Fruit fly (Drosophila melanogaster): ENCODE data around the gene LManI.

Gene LManI

DNA sequence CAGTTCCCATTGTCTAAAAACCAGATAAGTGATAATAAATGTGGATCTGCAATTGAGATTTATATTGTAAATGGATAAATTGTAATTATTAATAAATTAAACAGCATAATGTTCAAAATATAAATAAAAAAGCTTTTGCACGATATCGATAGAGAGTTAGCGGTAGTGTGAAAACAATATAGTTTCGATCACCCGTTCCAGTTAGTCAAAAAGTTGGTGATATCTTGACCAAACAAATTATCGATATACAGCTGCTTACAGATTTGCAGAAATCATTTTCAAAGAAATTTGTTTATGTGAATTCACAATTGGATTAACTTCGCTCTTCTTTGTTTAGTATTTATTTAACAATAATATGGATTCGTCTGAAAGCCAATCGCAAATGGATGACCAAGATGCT is 17.9 kb downstream of the LManI start, which contains the start of gene Nse4 (continued):
- TF ChIP-seq CG9437 (GFP tag; optimal IDR thresholded peaks at IDR 0.05) (no peak), Lpt (GFP tag; optimal IDR thresholded peaks at IDR 0.05) (no peak), CG11560 (tag; IDR thresholded peaks at IDR 0.05) (no peak), CG13287 (GFP tag; IDR thresholded peaks at IDR 0.05; ENCODE audit: partially characterized antibody) (peak; percentile 86), Asciz (GFP tag; optimal IDR thresholded peaks at IDR 0.05) (no peak), br (optimal IDR thresholded peaks at IDR 0.05) (no peak), pros (GFP tag; optimal IDR thresholded peaks at IDR 0.05) (no peak), Hr78 (GFP tag; optimal IDR thresholded peaks at IDR 0.05) (no peak), chif (GFP tag; optimal IDR thresholded peaks at IDR 0.05) (no peak), repo (GFP tag; optimal IDR thresholded peaks at IDR 0.05) (no peak), unpg (GFP tag; optimal IDR thresholded peaks at IDR 0.05) (no peak), Bteb2 (GFP tag; optimal IDR thresholded peaks at IDR 0.05) (no peak), CG34376 (GFP tag; optimal IDR thresholded peaks at IDR 0.05) (no peak), MESR4 (GFP tag; optimal IDR thresholded peaks at IDR 0.05) (peak; percentile 16), maf-S (GFP tag; optimal IDR thresholded peaks at IDR 0.05) (no peak), Ets65A (GFP tag) (no peak), CG13123 (GFP tag; optimal IDR thresholded peaks at IDR 0.05) (no peak), Xrp1 (GFP tag; IDR thresholded peaks at IDR 0.05) (no peak), toy (GFP tag; IDR thresholded peaks at IDR 0.05) (no peak), CG18476 (GFP tag; optimal IDR thresholded peaks at IDR 0.05) (no peak), CG8944 (GFP tag; optimal IDR thresholded peaks at IDR 0.05) (no peak), CG1602 (GFP tag; optimal IDR thresholded peaks at IDR 0.05) (no peak), CG7357 (GFP tag; IDR thresholded peaks at IDR 0.05) (peak; percentile 85), ara (GFP tag; IDR thresholded peaks at IDR 0.05) (no peak), Lim3 (GFP tag; IDR thresholded peaks at IDR 0.05) (no peak), z (GFP tag; IDR thresholded peaks at IDR 0.05) (no peak), ftz-f1 (GFP tag; optimal IDR thresholded peaks at IDR 0.05) (no peak), CG4854 (GFP tag; optimal IDR thresholded peaks at IDR 0.05) (no peak), pum (GFP tag; optimal IDR thresholded peaks at IDR 0.05) (no peak), CG8924 (tag; optimal IDR thresholded peaks at IDR 0.05) (no peak), CTCF (GFP tag; optimal IDR thresholded peaks at IDR 0.05) (no peak), crol (GFP tag; IDR thresholded peaks at IDR 0.05) (no peak), CG7745 (tag; optimal IDR thresholded peaks at IDR 0.05) (no peak), CG16863 (GFP tag; optimal IDR thresholded peaks at IDR 0.05) (no peak), disco-r (GFP tag; optimal IDR thresholded peaks at IDR 0.05) (no peak), Bdp1 (GFP tag; optimal IDR thresholded peaks at IDR 0.05) (no peak), Med (GFP tag) (no peak), CG6683 (GFP tag; optimal IDR thresholded peaks at IDR 0.05) (no peak), CG31224 (GFP tag; IDR thresholded peaks at IDR 0.05) (no peak), CG6791 (GFP tag; IDR thresholded peaks at IDR 0.05; ENCODE audit: partially characterized antibody) (peak; percentile 90), Sry-β (GFP tag; optimal IDR thresholded peaks at IDR 0.05) (no peak), aop (GFP tag; IDR thresholded peaks at IDR 0.05) (no peak), Vsx1 (GFP tag; optimal IDR thresholded peaks at IDR 0.05) (no peak), ATbp (GFP tag; optimal IDR thresholded peaks at IDR 0.05) (no peak), Poxn (GFP tag; IDR thresholded peaks at IDR 0.05) (no peak), insv (GFP tag; optimal IDR thresholded peaks at IDR 0.05) (no peak), CG30020 (tag; optimal IDR thresholded peaks at IDR 0.05) (peak; percentile 97), CG15269 (tag; optimal IDR thresholded peaks at IDR 0.05) (no peak), Gsc (GFP tag; IDR thresholded peaks at IDR 0.05) (no peak), CG4424 (GFP tag; optimal IDR thresholded peaks at IDR 0.05) (no peak), CG6854 (GFP tag; optimal IDR thresholded peaks at IDR 0.05) (no peak), abd-A (tag; optimal IDR thresholded peaks at IDR 0.05) (no peak), TFAM (GFP tag; optimal IDR thresholded peaks at IDR 0.05) (no peak), ro (GFP tag; IDR thresholded peaks at IDR 0.05) (no peak)

All from whole organism, embryonic.